Fruit fly (Drosophila melanogaster): ENCODE data around the gene CG46396.

DNA sequence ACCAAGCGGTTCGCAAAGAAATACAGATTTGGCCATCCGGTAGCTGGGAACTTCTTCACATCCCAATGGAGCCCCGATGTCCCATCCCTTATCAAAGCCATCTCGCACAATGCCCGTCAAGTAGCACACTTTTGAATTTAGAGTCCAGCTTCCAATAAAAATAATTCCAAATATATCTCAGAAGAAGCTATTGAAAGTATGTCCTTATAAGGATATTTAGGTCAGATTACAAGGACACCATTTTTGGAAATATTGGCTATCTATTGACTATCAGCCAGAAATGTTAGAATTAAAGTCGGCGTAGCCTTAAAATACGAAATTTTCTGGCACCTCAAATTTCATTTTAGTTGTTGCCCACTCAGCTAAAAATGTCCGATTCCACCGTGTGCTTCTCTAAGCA, 38.9 kb downstream of the CG46396 start, which contains the start of gene CG10298:
- TF ChIP-seq EcR (GFP tag; optimal IDR thresholded peaks at IDR 0.05) (no peak), Dll (optimal IDR thresholded peaks at IDR 0.05) (no peak)

All from whole organism.